Fruit fly (Drosophila melanogaster): Measurements from ENCODE around the gene CG42374.
A peak's percentile ranks its signal among the peaks of the same experiment; 100 is the strongest.

The CG42374 gene

DNA sequence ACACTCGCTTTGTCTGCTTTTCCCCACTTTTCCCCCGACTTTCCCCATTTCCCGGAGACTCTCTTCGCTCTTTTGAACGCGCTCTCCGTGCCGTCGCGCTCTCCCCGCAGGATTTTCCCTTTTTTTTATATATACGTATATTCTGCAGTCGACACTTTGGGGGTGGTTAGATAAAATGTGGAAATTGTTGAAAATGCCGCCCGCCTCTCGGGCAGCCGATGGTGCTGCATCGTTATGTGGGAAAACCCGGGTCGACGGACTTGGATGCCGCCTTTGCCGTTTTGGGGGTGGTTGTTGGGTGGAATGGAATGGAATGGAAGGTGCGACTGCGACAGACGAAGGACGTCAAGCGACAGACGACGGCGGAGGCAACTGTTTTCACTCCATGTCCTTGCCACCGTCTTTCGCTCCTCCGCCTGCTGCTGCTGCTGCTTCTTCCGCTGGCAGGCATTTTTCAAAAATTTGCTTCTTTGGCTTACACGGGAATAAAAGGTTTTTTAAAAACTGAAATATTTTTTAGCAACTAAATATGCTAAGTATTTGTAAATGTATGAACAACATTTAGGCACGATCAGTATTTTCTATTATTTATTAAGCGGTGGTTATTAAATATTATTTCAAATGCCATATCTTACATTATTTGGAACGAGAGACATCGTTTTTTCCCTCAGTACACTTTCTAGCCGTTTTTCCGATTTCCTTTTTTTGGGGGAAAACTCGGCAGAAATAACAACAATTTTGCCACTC lies 32.6 kb upstream of the CG42374 start (continued):
- TF ChIP-seq HLH3B (GFP tag; IDR thresholded peaks at IDR 0.05) (peak; percentile 16; the same call in 1 of the 2 replicates), prd (optimal IDR thresholded peaks at IDR 0.05) (no peak), prd (GFP tag; IDR thresholded peaks at IDR 0.05) (peak; percentile 26; the same call in 1 of the 3 replicates), CG11093 (GFP tag; IDR thresholded peaks at IDR 0.05) (no peak), chn (GFP tag; optimal IDR thresholded peaks at IDR 0.05) (no peak), NC2β (GFP tag; optimal IDR thresholded peaks at IDR 0.05) (no peak), Nf-YB (GFP tag; optimal IDR thresholded peaks at IDR 0.05) (no peak), Pdp1 (GFP tag; optimal IDR thresholded peaks at IDR 0.05) (peak in 1 of 2 experiments; percentile 20), trh (GFP tag; optimal IDR thresholded peaks at IDR 0.05) (no peak), mam (GFP tag; optimal IDR thresholded peaks at IDR 0.05) (no peak), CG34376 (GFP tag; optimal IDR thresholded peaks at IDR 0.05) (no peak), CG11398 (GFP tag; optimal IDR thresholded peaks at IDR 0.05) (no peak), CG31388 (GFP tag; optimal IDR thresholded peaks at IDR 0.05) (no peak), cwo (GFP tag; optimal IDR thresholded peaks at IDR 0.05) (no peak), danr (GFP tag; IDR thresholded peaks at IDR 0.05) (no peak; the same call in 1 of the 2 replicates), D19B (GFP tag; optimal IDR thresholded peaks at IDR 0.05) (no peak), toy (GFP tag; IDR thresholded peaks at IDR 0.05) (no peak), knrl (GFP tag; IDR thresholded peaks at IDR 0.05; ENCODE audit: partially characterized antibody) (no peak), Deaf1 (tag; optimal IDR thresholded peaks at IDR 0.05) (peak; percentile 30), CG17359 (tag; optimal IDR thresholded peaks at IDR 0.05) (no peak), CG3847 (GFP tag; IDR thresholded peaks at IDR 0.05) (no peak), unpg (GFP tag; optimal IDR thresholded peaks at IDR 0.05) (peak; percentile 50), PHDP (tag; optimal IDR thresholded peaks at IDR 0.05) (peak; percentile 44), Tbp (GFP tag; optimal IDR thresholded peaks at IDR 0.05) (no peak), crol (GFP tag; IDR thresholded peaks at IDR 0.05) (peak; percentile 56; the same call in 1 of the 2 replicates), CG15011 (GFP tag; optimal IDR thresholded peaks at IDR 0.05) (no peak), Mad (GFP tag; optimal IDR thresholded peaks at IDR 0.05) (peak; percentile 3), scrt (GFP tag; optimal IDR thresholded peaks at IDR 0.05) (no peak), Elba2 (GFP tag; optimal IDR thresholded peaks at IDR 0.05) (no peak), Fer3 (tag; optimal IDR thresholded peaks at IDR 0.05) (no peak), seq (GFP tag; IDR thresholded peaks at IDR 0.05) (peak; percentile 35; the same call in 1 of the 2 replicates), bsh (GFP tag; optimal IDR thresholded peaks at IDR 0.05) (peak in 1 of 2 experiments; percentile 41), CG10959 (GFP tag; IDR thresholded peaks at IDR 0.05) (no peak), CG1832 (GFP tag; optimal IDR thresholded peaks at IDR 0.05) (no peak), croc (GFP tag; conservative IDR thresholded peaks at IDR 0.05) (no peak), Dref (GFP tag; IDR thresholded peaks at IDR 0.05) (no peak), CG10462 (GFP tag; optimal IDR thresholded peaks at IDR 0.05) (no peak), CG14014 (GFP tag; IDR thresholded peaks at IDR 0.05) (peak; percentile 41; the same call in 1 of the 2 replicates), CG2116 (GFP tag; optimal IDR thresholded peaks at IDR 0.05) (no peak), jigr1 (GFP tag; IDR thresholded peaks at IDR 0.05) (no peak), CG6854 (GFP tag; optimal IDR thresholded peaks at IDR 0.05) (no peak), E2f2 (GFP tag; IDR thresholded peaks at IDR 0.05) (0 out of 2 replicates have a peak, but pooled peaks have one; percentile 13), CG14710 (tag; optimal IDR thresholded peaks at IDR 0.05) (peak; percentile 6), zf30C (GFP tag; optimal IDR thresholded peaks at IDR 0.05) (no peak), grau (tag; optimal IDR thresholded peaks at IDR 0.05) (peak; percentile 57), CG8290 (GFP tag; optimal IDR thresholded peaks at IDR 0.05) (no peak), CG8290 (tag; optimal IDR thresholded peaks at IDR 0.05) (no peak), Sry-δ (GFP tag; optimal IDR thresholded peaks at IDR 0.05) (no peak), CG17385 (GFP tag; optimal IDR thresholded peaks at IDR 0.05) (peak; percentile 26), NFAT (GFP tag; IDR thresholded peaks at IDR 0.05) (no peak), CG18764 (GFP tag; optimal IDR thresholded peaks at IDR 0.05) (no peak)
